Fruit fly (Drosophila melanogaster): Measurements from ENCODE around the gene Mink.

Gene Mink

dm6 chr3R:24922270-24922669, at the start of gene Mink:
Gene Mink, plus strand, starts transcription at chr3R:24922473.
- TF ChIP-seq Myc (optimal IDR thresholded peaks at IDR 0.05) (no peak), Vsx2 (GFP tag; optimal IDR thresholded peaks at IDR 0.05; ENCODE audit: partially characterized antibody) (no peak), sage (GFP tag; optimal IDR thresholded peaks at IDR 0.05) (no peak), Hnf4 (GFP tag; optimal IDR thresholded peaks at IDR 0.05) (no peak), brk (GFP tag; optimal IDR thresholded peaks at IDR 0.05) (no peak), tai (GFP tag; optimal IDR thresholded peaks at IDR 0.05) (no peak), Dif (GFP tag; optimal IDR thresholded peaks at IDR 0.05; ENCODE audit: partially characterized antibody) (no peak), ey (GFP tag; optimal IDR thresholded peaks at IDR 0.05) (no peak), N (GFP tag; optimal IDR thresholded peaks at IDR 0.05) (no peak)

dm6 chr3R:24875939-24876842, 46.1 kb upstream of the Mink start, which contains the start of gene CG3744:
Gene CG3744, minus strand, starts transcription at chr3R:24876654.
- no peak for TF ChIP-seq brk (GFP tag; optimal IDR thresholded peaks at IDR 0.05)
- peak; percentile 72 for TF ChIP-seq psq (GFP tag; optimal IDR thresholded peaks at IDR 0.05)
- TF ChIP-seq Hr83 (GFP tag; optimal IDR thresholded peaks at IDR 0.05; ENCODE audit: poor library complexity, severe bottlenecking): peak; percentile 96
- no peak for TF ChIP-seq Hr78 (GFP tag; optimal IDR thresholded peaks at IDR 0.05)
- no peak for TF ChIP-seq usp (GFP tag; optimal IDR thresholded peaks at IDR 0.05)
- TF ChIP-seq woc (GFP tag; optimal IDR thresholded peaks at IDR 0.05): peak; percentile 88
- TF ChIP-seq fru (GFP tag; optimal IDR thresholded peaks at IDR 0.05): peak; percentile 59
- TF ChIP-seq OdsH (GFP tag; optimal IDR thresholded peaks at IDR 0.05): peak; percentile 61
- TF ChIP-seq dmrt93B (GFP tag; optimal IDR thresholded peaks at IDR 0.05): peak; percentile 78
- no peak for TF ChIP-seq dl (GFP tag; optimal IDR thresholded peaks at IDR 0.05; ENCODE audit: insufficient read depth in 1 of 2, partially characterized antibody in 2 of 2)
- TF ChIP-seq CrebA (GFP tag; optimal IDR thresholded peaks at IDR 0.05; ENCODE audit: borderline replicate concordance): no peak
- TF ChIP-seq sage (GFP tag; optimal IDR thresholded peaks at IDR 0.05): no peak
- no peak for TF ChIP-seq Myc (optimal IDR thresholded peaks at IDR 0.05)
- TF ChIP-seq CG9705 (GFP tag; optimal IDR thresholded peaks at IDR 0.05): peak; percentile 84
- peak; percentile 53 for TF ChIP-seq GATAd (GFP tag; optimal IDR thresholded peaks at IDR 0.05)
- no peak for TF ChIP-seq Abd-B (GFP tag; optimal IDR thresholded peaks at IDR 0.05)
- TF ChIP-seq h (GFP tag; optimal IDR thresholded peaks at IDR 0.05): peak; percentile 78
- no peak for TF ChIP-seq Hnf4 (GFP tag; optimal IDR thresholded peaks at IDR 0.05)
- no peak for TF ChIP-seq Rel (GFP tag; optimal IDR thresholded peaks at IDR 0.05)
- no peak for TF ChIP-seq Rel (tag; optimal IDR thresholded peaks at IDR 0.05)
- no peak for TF ChIP-seq Jra (GFP tag; optimal IDR thresholded peaks at IDR 0.05)
- TF ChIP-seq N (GFP tag; optimal IDR thresholded peaks at IDR 0.05): peak; percentile 70
- no peak for TF ChIP-seq pan (optimal IDR thresholded peaks at IDR 0.05)
- TF ChIP-seq Mio (GFP tag; optimal IDR thresholded peaks at IDR 0.05): no peak
- no peak for TF ChIP-seq Dif (GFP tag; optimal IDR thresholded peaks at IDR 0.05; ENCODE audit: partially characterized antibody)
- no peak for TF ChIP-seq CG32264 (GFP tag; optimal IDR thresholded peaks at IDR 0.05)
- TF ChIP-seq Vsx2 (GFP tag; optimal IDR thresholded peaks at IDR 0.05; ENCODE audit: partially characterized antibody): no peak
- TF ChIP-seq tai (GFP tag; optimal IDR thresholded peaks at IDR 0.05): no peak
- TF ChIP-seq Dfd (GFP tag; optimal IDR thresholded peaks at IDR 0.05): no peak
- peak; percentile 86 for TF ChIP-seq sv (GFP tag; optimal IDR thresholded peaks at IDR 0.05)
- peak in 1 of 2 experiments; percentile 87 for TF ChIP-seq foxo (GFP tag; optimal IDR thresholded peaks at IDR 0.05)
- TF ChIP-seq rgr (GFP tag; optimal IDR thresholded peaks at IDR 0.05): peak; percentile 81
- TF ChIP-seq lola (GFP tag; optimal IDR thresholded peaks at IDR 0.05): no peak
- peak; percentile 57 for TF ChIP-seq br (GFP tag; optimal IDR thresholded peaks at IDR 0.05)
- TF ChIP-seq dsf (GFP tag; optimal IDR thresholded peaks at IDR 0.05; ENCODE audit: borderline replicate concordance): no peak
- TF ChIP-seq Sp1 (GFP tag; optimal IDR thresholded peaks at IDR 0.05): peak; percentile 81
- TF ChIP-seq jim (GFP tag; optimal IDR thresholded peaks at IDR 0.05): peak; percentile 54
- peak; percentile 90 for TF ChIP-seq HLH106 (tag; optimal IDR thresholded peaks at IDR 0.05)
- peak; percentile 68 for TF ChIP-seq ey (GFP tag; optimal IDR thresholded peaks at IDR 0.05)

Measured in whole organism, wandering third instar larva.